Worm (Caenorhabditis elegans) whole organism, late embryonic: ENCODE data around the gene C37H5.13.

Experiments used
- C08G9.2 ChIP-seq: sonication (generic microtip); optimal IDR thresholded peaks from 2 replicates; lab custom pipeline; 2016; ENCODE audit warnings: mild to moderate bottlenecking, missing genetic modification characterization, moderate library complexity, missing compliant biosample characterization
- C38D4.7 ChIP-seq: fragments of 200-800 bp; sonication (Bioruptor generic); optimal IDR thresholded peaks from 2 replicates; lab custom pipeline; 2018; ENCODE audit warnings: mild to moderate bottlenecking, missing genetic modification characterization, moderate library complexity, missing compliant biosample characterization
- K02D7.2 ChIP-seq: sonication (generic microtip); optimal IDR thresholded peaks from 2 replicates; lab custom pipeline; 2017; ENCODE audit warnings: mild to moderate bottlenecking, missing genetic modification characterization, missing compliant biosample characterization
- K09A11.1 ChIP-seq: sonication (generic microtip); optimal IDR thresholded peaks from 2 replicates; lab custom pipeline; 2017; ENCODE audit warnings: antibody characterized with exemption, mild to moderate bottlenecking, missing genetic modification characterization, missing compliant biosample characterization; ENCODE audit not compliant: insufficient read depth
- T23F11.4 ChIP-seq: fragments of 200-800 bp; sonication (Bioruptor generic); optimal IDR thresholded peaks from 2 replicates; lab custom pipeline; 2018; ENCODE audit warnings: mild to moderate bottlenecking, missing genetic modification characterization, missing compliant biosample characterization
- Y22D7AL.16 ChIP-seq: sonication (generic microtip); optimal IDR thresholded peaks from 2 replicates; lab custom pipeline; 2016; ENCODE audit warnings: missing genetic modification characterization, missing compliant biosample characterization
- ama-1 ChIP-seq: fragments of 150-350 bp; optimal IDR thresholded peaks from 2 replicates; lab custom pipeline; 2014
- ceh-18 ChIP-seq: sonication (generic microtip); optimal IDR thresholded peaks from 2 replicates; lab custom pipeline; 2016; ENCODE audit warnings: missing genetic modification characterization, missing compliant biosample characterization
- ceh-19 ChIP-seq: fragments of 200-800 bp; sonication (Bioruptor generic); optimal IDR thresholded peaks from 2 replicates; lab custom pipeline; 2018; ENCODE audit warnings: mild to moderate bottlenecking, missing genetic modification characterization, missing compliant biosample characterization
- ceh-22 ChIP-seq: sonication (generic microtip); optimal IDR thresholded peaks from 2 replicates; lab custom pipeline; 2017; ENCODE audit warnings: missing biosample characterization, missing genetic modification characterization
- ceh-24 ChIP-seq: sonication (generic microtip); optimal IDR thresholded peaks from 2 replicates; lab custom pipeline; 2016; ENCODE audit warnings: mild to moderate bottlenecking, missing genetic modification characterization, missing compliant biosample characterization
- ceh-30 ChIP-seq: fragments of 150-350 bp; optimal IDR thresholded peaks from 2 replicates; lab custom pipeline; 2014; ENCODE audit warnings: missing biosample characterization, missing genetic modification characterization
- ceh-31 ChIP-seq: sonication (generic microtip); optimal IDR thresholded peaks from 2 replicates; lab custom pipeline; 2016; ENCODE audit warnings: missing genetic modification characterization, missing compliant biosample characterization
- dmd-4 ChIP-seq: sonication (generic microtip); optimal IDR thresholded peaks from 2 replicates; lab custom pipeline; 2016; ENCODE audit warnings: borderline replicate concordance, missing genetic modification characterization, missing compliant biosample characterization
- elt-2 ChIP-seq: sonication (generic microtip); optimal IDR thresholded peaks from 2 replicates; lab custom pipeline; 2016; ENCODE audit warnings: missing genetic modification reagents, missing genetic modification characterization, missing compliant biosample characterization
- eyg-1 ChIP-seq: sonication (generic microtip); optimal IDR thresholded peaks from 2 replicates; lab custom pipeline; 2016; ENCODE audit warnings: missing genotype, missing genetic modification characterization, missing compliant biosample characterization
- fkh-6 ChIP-seq: sonication (generic microtip); optimal IDR thresholded peaks from 2 replicates; lab custom pipeline; 2016; ENCODE audit warnings: missing genetic modification characterization, missing compliant biosample characterization
- gmeb-2 ChIP-seq: sonication (generic microtip); optimal IDR thresholded peaks from 2 replicates; lab custom pipeline; 2016; ENCODE audit warnings: missing genetic modification characterization, inconsistent platforms, missing compliant biosample characterization
- hlh-15 ChIP-seq: sonication (generic microtip); optimal IDR thresholded peaks from 2 replicates; lab custom pipeline; 2016; ENCODE audit warnings: missing genetic modification characterization, missing compliant biosample characterization
- hlh-30 ChIP-seq: sonication (generic microtip); optimal IDR thresholded peaks from 2 replicates; lab custom pipeline; 2017; ENCODE audit warnings: antibody characterized with exemption, missing genetic modification characterization, missing compliant biosample characterization; ENCODE audit not compliant: insufficient read depth
- hlh-6 ChIP-seq: sonication (generic microtip); optimal IDR thresholded peaks from 2 replicates; lab custom pipeline; 2016; ENCODE audit warnings: missing genotype, missing genetic modification characterization, missing compliant biosample characterization
- lin-11 ChIP-seq: fragments of 200-800 bp; sonication (Bioruptor generic); optimal IDR thresholded peaks from 2 replicates; lab custom pipeline; 2018; ENCODE audit warnings: mild to moderate bottlenecking, missing genetic modification characterization, missing compliant biosample characterization
- npax-4 ChIP-seq: sonication (generic microtip); optimal IDR thresholded peaks from 2 replicates; lab custom pipeline; 2016; ENCODE audit warnings: missing genetic modification characterization, missing compliant biosample characterization
- odd-2 ChIP-seq: sonication (generic microtip); optimal IDR thresholded peaks from 2 replicates; lab custom pipeline; 2017; ENCODE audit warnings: antibody characterized with exemption, mild to moderate bottlenecking, missing genetic modification characterization, missing compliant biosample characterization
- pax-1 ChIP-seq: fragments of 150-350 bp; optimal IDR thresholded peaks from 2 replicates; lab custom pipeline; 2014; ENCODE audit warnings: missing biosample characterization, missing genetic modification characterization
- pha-2 ChIP-seq: sonication (generic microtip); optimal IDR thresholded peaks from 2 replicates; lab custom pipeline; 2017; ENCODE audit warnings: mild to moderate bottlenecking, missing genetic modification characterization, missing compliant biosample characterization
- pqm-1 ChIP-seq: sonication (generic microtip); optimal IDR thresholded peaks from 2 replicates; lab custom pipeline; 2016; ENCODE audit warnings: missing genetic modification characterization, missing compliant biosample characterization
- pros-1 ChIP-seq: fragments of 150-350 bp; optimal IDR thresholded peaks from 2 replicates; lab custom pipeline; 2014; ENCODE audit warnings: missing biosample characterization, missing genetic modification reagents, missing genetic modification characterization
- ref-2 ChIP-seq: sonication (generic microtip); optimal IDR thresholded peaks from 2 replicates; lab custom pipeline; 2016; ENCODE audit warnings: missing genetic modification characterization, missing compliant biosample characterization
- rnt-1 ChIP-seq: sonication (generic microtip); optimal IDR thresholded peaks from 2 replicates; lab custom pipeline; 2016; ENCODE audit warnings: missing genetic modification characterization, missing compliant biosample characterization
- sox-2 ChIP-seq: fragments of 200-800 bp; sonication (Bioruptor generic); IDR thresholded peaks from 2 replicates; pipeline ENCODE4 v1.3.6; 2022; ENCODE audit warnings: missing genetic modification reagents, missing genetic modification characterization, missing compliant biosample characterization
- tbx-7 ChIP-seq: sonication (generic microtip); optimal IDR thresholded peaks from 2 replicates; lab custom pipeline; 2016; ENCODE audit warnings: missing genotype, missing genetic modification characterization, missing compliant biosample characterization
- ttx-3 ChIP-seq: sonication (generic microtip); optimal IDR thresholded peaks from 2 replicates; lab custom pipeline; 2016; ENCODE audit warnings: missing genetic modification reagents, missing genetic modification characterization, missing compliant biosample characterization
- unc-55 ChIP-seq: sonication (generic microtip); optimal IDR thresholded peaks from 2 replicates; lab custom pipeline; 2017; ENCODE audit warnings: missing biosample characterization, missing genetic modification reagents, missing genetic modification characterization
- unc-86 ChIP-seq: sonication (generic microtip); optimal IDR thresholded peaks from 2 replicates; lab custom pipeline; 2016; ENCODE audit warnings: missing genetic modification characterization, missing compliant biosample characterization
- zip-5 ChIP-seq: sonication (generic microtip); optimal IDR thresholded peaks from 2 replicates; lab custom pipeline; 2016; ENCODE audit warnings: missing genetic modification characterization, missing compliant biosample characterization
- ztf-16 ChIP-seq: sonication (generic microtip); optimal IDR thresholded peaks from 2 replicates; lab custom pipeline; 2017; ENCODE audit warnings: missing genetic modification characterization, missing compliant biosample characterization

The C37H5.13 gene

DNA sequence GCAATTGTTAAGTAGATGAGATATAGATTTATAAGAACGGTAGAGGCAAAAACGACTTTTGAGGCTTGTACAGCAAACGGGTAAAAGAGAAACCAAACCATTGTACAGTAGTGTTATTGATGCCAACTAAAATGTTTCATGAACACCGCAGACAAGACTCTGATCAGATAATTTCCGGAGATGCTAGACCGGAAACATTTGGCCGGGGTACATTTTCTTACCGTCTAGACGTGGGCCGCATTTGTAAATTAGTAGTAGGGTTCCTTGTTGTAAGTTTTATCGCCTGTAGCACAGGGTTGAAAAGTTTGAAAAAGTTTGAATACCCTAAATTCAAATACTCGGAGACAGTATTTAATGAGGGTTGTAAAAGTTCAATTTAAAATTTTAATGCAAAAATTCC is 18.6 kb upstream of the C37H5.13 start, which contains the start of gene str-32:
Gene str-32, minus strand, starts transcription at position 101 of the 400 bp plus-strand sequence.
- TF ChIP-seq ceh-24 (tag; lab: Kevin White, UChicago) = no peak
- TF ChIP-seq ceh-22 (tag; lab: Kevin White, UChicago) = no peak
- TF ChIP-seq hlh-30 (tag; lab: Kevin White, UChicago) = no peak
- no peak for TF ChIP-seq hlh-6 (tag; lab: Kevin White, UChicago)
- TF ChIP-seq eyg-1 = no peak
- no peak for TF ChIP-seq C38D4.7 (GFP tag; lab: Kevin White, UChicago)
- TF ChIP-seq pha-2 (tag; lab: Kevin White, UChicago) = no peak
- no peak for TF ChIP-seq unc-86
- no peak for TF ChIP-seq fkh-6 (tag; lab: Kevin White, UChicago)
- TF ChIP-seq dmd-4 (tag; lab: Kevin White, UChicago) = no peak
- TF ChIP-seq pqm-1 (tag; lab: Kevin White, UChicago) = no peak
- TF ChIP-seq pros-1 = no peak

ce11 chrV:4879251-4879650 is 16.5 kb upstream of the C37H5.13 start, which contains the start of gene T19H12.15:
Gene T19H12.15 (minus strand): TSS chrV:4879351.
- no peak for TF ChIP-seq dmd-4 (tag; lab: Kevin White, UChicago)

DNA sequence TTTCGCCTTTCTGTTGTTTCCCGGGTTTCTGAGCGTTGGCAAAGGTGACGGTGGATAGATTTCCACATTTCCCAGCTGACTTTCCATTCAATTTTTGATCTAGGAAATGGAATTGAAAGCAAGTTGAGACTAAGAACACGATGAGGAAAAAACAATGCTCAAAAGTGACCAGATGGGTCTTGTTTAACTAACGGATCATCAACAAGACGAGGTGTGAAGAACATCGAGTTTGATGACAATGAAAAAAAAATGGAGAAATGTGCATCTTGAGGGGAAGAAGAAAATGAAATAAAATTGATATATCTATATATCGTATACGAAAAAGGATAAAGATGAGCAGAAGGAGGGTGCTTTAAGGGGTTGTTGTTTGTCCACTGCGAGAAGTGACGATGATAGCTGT is 14.8 kb upstream of the C37H5.13 start, which contains the start of gene T19H12.6:
Gene T19H12.6, minus strand, starts transcription at position 101 of the 400 bp plus-strand sequence.
- no peak for TF ChIP-seq dmd-4 (tag; lab: Kevin White, UChicago)
- TF ChIP-seq pros-1 = no peak
- no peak for TF ChIP-seq tbx-7
- TF ChIP-seq rnt-1 = no peak
- no peak for TF ChIP-seq ceh-31 (tag; lab: Kevin White, UChicago)
- no peak for TF ChIP-seq sox-2 (GFP tag; lab: Robert Waterston, UW)

DNA sequence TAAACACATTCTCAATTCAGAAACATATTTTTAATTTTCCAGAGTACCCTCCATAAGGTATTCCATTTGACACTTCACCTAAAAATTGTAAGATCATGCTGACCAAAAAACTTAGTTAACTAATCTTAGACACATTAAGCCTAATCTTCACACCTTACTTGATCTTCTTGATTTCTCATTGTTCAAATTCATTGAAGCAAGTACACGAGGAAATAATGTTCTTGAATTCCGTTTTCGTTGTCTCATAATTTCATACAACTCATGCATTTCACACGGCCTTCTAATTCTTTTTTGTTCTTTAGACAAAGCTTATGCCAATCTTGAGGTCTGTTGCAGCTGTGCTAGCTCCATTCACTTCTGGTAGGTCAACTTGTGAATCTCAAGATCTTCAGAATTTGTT is 9.2 kb upstream of the C37H5.13 start, which contains the start of gene srd-33:
Gene srd-33, plus strand, starts transcription at position 301 of the 400 bp plus-strand sequence.
- TF ChIP-seq ref-2 (tag; lab: Kevin White, UChicago) (no peak), pax-1 (tag; lab: Kevin White, UChicago) (no peak), odd-2 (tag; lab: Kevin White, UChicago) (no peak), ceh-30 (tag; lab: Kevin White, UChicago) (no peak), elt-2 (tag; lab: Kevin White, UChicago) (no peak), ceh-18 (tag; lab: Kevin White, UChicago) (no peak), T23F11.4 (GFP tag; lab: Kevin White, UChicago) (no peak), C08G9.2 (tag; lab: Kevin White, UChicago) (no peak), tbx-7 (no peak), Y22D7AL.16 (tag; lab: Kevin White, UChicago) (no peak), eyg-1 (no peak), hlh-15 (tag; lab: Kevin White, UChicago) (no peak), gmeb-2 (tag; lab: Kevin White, UChicago) (no peak), ama-1 (no peak), unc-55 (GFP tag; lab: Kevin White, UChicago) (no peak), pha-2 (tag; lab: Kevin White, UChicago) (no peak), ztf-16 (no peak)

DNA sequence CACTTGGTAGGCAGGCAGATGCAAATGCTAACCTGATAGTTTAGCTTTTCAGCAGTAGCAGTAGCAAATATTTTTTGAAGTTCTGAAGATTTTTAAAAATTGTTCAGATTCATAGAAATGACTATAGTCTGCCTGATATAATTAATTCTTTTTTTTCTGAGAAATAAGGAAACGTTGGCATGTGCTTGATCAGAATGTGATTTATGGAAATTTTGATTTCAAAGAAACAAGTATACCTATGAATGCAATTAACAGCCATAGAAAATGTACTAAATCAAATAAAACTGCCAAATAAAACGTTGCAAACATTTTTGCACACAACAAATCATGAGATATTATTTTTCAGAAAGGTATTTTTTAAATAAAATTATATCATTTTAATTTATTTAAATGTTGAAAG is 7.9 kb upstream of the C37H5.13 start:
- TF ChIP-seq zip-5 (no peak), hlh-6 (tag; lab: Kevin White, UChicago) (no peak), lin-11 (tag; lab: Kevin White, UChicago) (no peak), ttx-3 (tag; lab: Kevin White, UChicago) (no peak)

DNA sequence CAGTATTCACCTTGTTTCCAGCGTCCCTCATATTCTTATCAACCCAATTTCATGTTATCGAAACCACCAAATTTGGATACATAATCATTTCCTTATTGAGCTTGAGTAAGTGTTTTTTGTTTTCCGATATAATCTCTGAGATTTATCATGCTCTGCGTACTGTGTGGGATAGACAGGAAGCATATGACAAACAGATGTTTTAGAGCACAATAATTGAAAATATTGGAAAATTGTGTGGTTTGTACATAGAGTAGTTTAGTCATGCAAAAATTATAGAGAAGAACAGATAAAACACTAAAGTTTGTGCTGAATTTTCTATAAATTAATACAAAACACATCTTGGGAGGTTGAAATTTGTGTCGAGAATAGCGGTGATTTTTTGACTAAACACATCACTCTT is 5.9 kb upstream of the C37H5.13 start:
- TF ChIP-seq ref-2 (tag; lab: Kevin White, UChicago) = no peak
- TF ChIP-seq pha-2 (tag; lab: Kevin White, UChicago) = no peak
- TF ChIP-seq C08G9.2 (tag; lab: Kevin White, UChicago) = no peak
- TF ChIP-seq K02D7.2 = no peak
- TF ChIP-seq dmd-4 (tag; lab: Kevin White, UChicago) = no peak
- TF ChIP-seq npax-4 (tag; lab: Kevin White, UChicago) = no peak
- no peak for TF ChIP-seq K09A11.1 (tag; lab: Kevin White, UChicago)
- no peak for TF ChIP-seq ztf-16
- no peak for TF ChIP-seq tbx-7
- TF ChIP-seq ceh-30 (tag; lab: Kevin White, UChicago) = no peak
- no peak for TF ChIP-seq pax-1 (tag; lab: Kevin White, UChicago)
- no peak for TF ChIP-seq ceh-19 (GFP tag; lab: Kevin White, UChicago)
